Worm (Caenorhabditis elegans) whole organism, young adult: ENCODE data around the gene egal-1.

ENCODE experiments used
- F33H1.4 ChIP-seq: fragments of 200-800 bp; sonication (Bioruptor generic); IDR thresholded peaks from 2 replicates; pipeline ENCODE4 v1.3.6; 2022; ENCODE audit warnings: missing genetic modification reagents, missing genetic modification characterization, missing compliant biosample characterization
- F57A8.1 ChIP-seq: fragments of 200-800 bp; sonication (Bioruptor generic); optimal IDR thresholded peaks from 2 replicates; lab custom pipeline; 2018; ENCODE audit warnings: mild to moderate bottlenecking, missing genetic modification characterization, moderate library complexity, missing compliant biosample characterization
- T26A5.8 ChIP-seq: sonication (generic microtip); optimal IDR thresholded peaks from 2 replicates; lab custom pipeline; 2016; ENCODE audit warnings: missing genetic modification characterization, missing compliant biosample characterization
- aptf-2 ChIP-seq: fragments of 200-800 bp; sonication (Bioruptor generic); conservative IDR thresholded peaks from 2 replicates; pipeline ENCODE4 v1.3.6; 2022; ENCODE audit warnings: missing genetic modification reagents, missing genetic modification characterization, missing compliant biosample characterization
- aptf-3 ChIP-seq: fragments of 200-800 bp; sonication (Bioruptor generic); IDR thresholded peaks from 2 replicates; pipeline ENCODE4 v1.3.6; 2022; ENCODE audit warnings: missing genetic modification characterization, missing compliant biosample characterization
- atf-7 ChIP-seq: sonication (generic microtip); optimal IDR thresholded peaks from 2 replicates; lab custom pipeline; 2017; ENCODE audit warnings: mild to moderate bottlenecking, missing genetic modification characterization, missing compliant biosample characterization
- ceh-91 ChIP-seq: fragments of 200-800 bp; sonication (Bioruptor generic); IDR thresholded peaks from 2 replicates; pipeline ENCODE4 v1.3.6; 2022; ENCODE audit warnings: missing genetic modification reagents, missing genetic modification characterization, missing compliant biosample characterization
- dpl-1 ChIP-seq: fragments of 150-350 bp; optimal IDR thresholded peaks from 2 replicates; lab custom pipeline; 2014; ENCODE audit warnings: missing biosample characterization, missing genetic modification reagents, missing genetic modification characterization
- mes-4 ChIP-seq: sonication (generic microtip); optimal IDR thresholded peaks from 2 replicates; lab custom pipeline; 2016; ENCODE audit warnings: missing genotype, missing genetic modification characterization, missing compliant biosample characterization
- nhr-90 ChIP-seq: sonication (generic microtip); optimal IDR thresholded peaks from 2 replicates; lab custom pipeline; 2016; ENCODE audit warnings: missing genotype, mild to moderate bottlenecking, missing genetic modification characterization, missing compliant biosample characterization
- pha-4 ChIP-seq: fragments of 150-350 bp; sonication (generic microtip); optimal IDR thresholded peaks from 2 replicates; lab custom pipeline; 2014; ENCODE audit warnings: missing biosample characterization, missing genetic modification reagents, missing genetic modification characterization
- snpc-4 ChIP-seq, 5 experiments: fragments of 150-350 bp in 1 of 5; sonication (generic microtip) in 4 of 5; optimal IDR thresholded peaks; 2 replicates each; lab custom pipeline; 2014 to 2018; ENCODE audit warnings: missing genetic modification characterization in 5 of 5, missing biosample characterization in 3 of 5, antibody characterized with exemption in 2 of 5, mild to moderate bottlenecking in 2 of 5, missing compliant biosample characterization in 2 of 5, missing genotype in 2 of 5, moderate library complexity in 2 of 5, missing genetic modification reagents in 1 of 5
- ztf-26 ChIP-seq: sonication (generic microtip); optimal IDR thresholded peaks from 2 replicates; lab custom pipeline; 2017; ENCODE audit warnings: missing genetic modification characterization, missing compliant biosample characterization

DNA sequence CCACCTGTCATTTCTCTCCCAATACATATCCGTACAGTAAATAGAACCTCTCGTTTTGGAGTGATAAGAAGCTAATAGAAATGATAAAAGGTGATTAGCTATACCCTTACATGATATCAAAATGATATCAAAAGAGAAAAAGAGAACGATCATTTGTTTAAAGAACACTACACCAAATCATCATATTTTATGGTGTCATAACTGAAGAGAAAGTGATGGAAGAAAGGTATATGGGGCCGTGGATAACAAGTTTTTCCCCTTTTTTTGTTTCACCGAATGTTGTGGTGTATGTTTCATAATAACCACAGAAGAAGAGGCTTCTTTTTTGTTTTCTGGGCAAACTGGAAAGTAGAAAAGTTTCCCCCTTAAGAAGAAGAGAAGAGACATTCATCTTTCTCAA lies 33.6 kb downstream of the egal-1 start:
- no peak for TF ChIP-seq ceh-91 (GFP tag; lab: Robert Waterston, UW)
- no peak for TF ChIP-seq ztf-26
- TF ChIP-seq F33H1.4, result no peak
- TF ChIP-seq dpl-1 (GFP tag; lab: Kevin White, UChicago), result no peak
- no peak for TF ChIP-seq atf-7 (tag; lab: Kevin White, UChicago)
- TF ChIP-seq snpc-4 (GFP tag; optimal IDR thresholded peaks at IDR 0.05; lab: Kevin White, UChicago), result no peak
- TF ChIP-seq snpc-4 (tag; optimal IDR thresholded peaks at IDR 0.05; lab: Kevin White, UChicago), result no peak
- TF ChIP-seq aptf-3 (GFP tag; lab: Robert Waterston, UW), result no peak
- no peak for TF ChIP-seq T26A5.8 (tag; lab: Kevin White, UChicago)
- no peak for TF ChIP-seq nhr-90 (tag; lab: Kevin White, UChicago)
- TF ChIP-seq mes-4 (tag; lab: Kevin White, UChicago), result no peak
- TF ChIP-seq F57A8.1 (GFP tag; lab: Kevin White, UChicago), result no peak
- no peak for TF ChIP-seq aptf-2 (GFP tag; lab: Robert Waterston, UW)
- TF ChIP-seq pha-4 (tag; lab: Kevin White, UChicago), result no peak
